Fruit fly (Drosophila melanogaster) whole organism, embryonic: ENCODE data around the gene Pfdn2.

Experiments used
- Atf6 ChIP-seq: fragments of 200-800 bp; sonication (Bioruptor generic); IDR thresholded peaks from 2 replicates; pipeline ENCODE4 v1.3.6; 2022; ENCODE audit warnings: missing biosample characterization, missing genetic modification characterization
- C15 ChIP-seq: fragments of 200-800 bp; sonication (Bioruptor generic); IDR thresholded peaks from 3 replicates; pipeline ENCODE4 v1.3.6; 2022; ENCODE audit warnings: missing biosample characterization, missing genetic modification characterization
- CG10366 ChIP-seq: fragments of 200-800 bp; sonication (Bioruptor generic); IDR thresholded peaks from 2 replicates; pipeline ENCODE4 v1.3.6; 2022; ENCODE audit warnings: missing biosample characterization, missing genetic modification characterization
- CG10431 ChIP-seq: fragments of 200-800 bp; sonication (Bioruptor generic); optimal IDR thresholded peaks from 3 replicates; lab custom pipeline; 2018; ENCODE audit warnings: missing biosample characterization, mild to moderate bottlenecking, missing genetic modification characterization
- CG11456 ChIP-seq: fragments of 200-800 bp; sonication (Bioruptor generic); IDR thresholded peaks from 3 replicates; pipeline ENCODE4 v1.3.6; 2022; ENCODE audit warnings: missing biosample characterization, missing genetic modification characterization
- CG12769 ChIP-seq: fragments of 200-800 bp; sonication (Bioruptor generic); optimal IDR thresholded peaks from 2 replicates; lab custom pipeline; 2019; ENCODE audit warnings: missing biosample characterization, mild to moderate bottlenecking, missing genetic modification characterization, moderate library complexity
- CG15073 ChIP-seq: fragments of 200-800 bp; sonication (Bioruptor generic); optimal IDR thresholded peaks from 2 replicates; lab custom pipeline; 2016; ENCODE audit warnings: missing biosample characterization, missing genetic modification characterization
- CG16863 ChIP-seq: fragments of 200-800 bp; sonication (Bioruptor generic); optimal IDR thresholded peaks from 3 replicates; lab custom pipeline; 2016; ENCODE audit warnings: missing biosample characterization, missing genetic modification characterization
- CG17802 ChIP-seq: fragments of 200-800 bp; sonication (Bioruptor generic); optimal IDR thresholded peaks from 2 replicates; lab custom pipeline; 2018; ENCODE audit warnings: missing biosample characterization, mild to moderate bottlenecking, missing genetic modification characterization, moderate library complexity
- CG17912 ChIP-seq: fragments of 200-800 bp; sonication (Bioruptor generic); optimal IDR thresholded peaks from 2 replicates; lab custom pipeline; 2018; ENCODE audit warnings: missing biosample characterization, mild to moderate bottlenecking, missing genetic modification characterization
- CG30020 ChIP-seq: fragments of 200-800 bp; optimal IDR thresholded peaks from 2 replicates; lab custom pipeline; 2019; ENCODE audit warnings: missing biosample characterization, mild to moderate bottlenecking, missing genetic modification characterization, moderate library complexity
- CG3065 ChIP-seq: fragments of 200-800 bp; sonication (Bioruptor generic); optimal IDR thresholded peaks from 2 replicates; lab custom pipeline; 2016; ENCODE audit warnings: missing biosample characterization, missing genetic modification characterization
- CG43689 ChIP-seq: fragments of 200-800 bp; sonication (Bioruptor generic); IDR thresholded peaks from 2 replicates; pipeline ENCODE4 v1.3.6; 2022; ENCODE audit warnings: missing biosample characterization, missing genetic modification characterization
- CG4424 ChIP-seq: fragments of 200-800 bp; sonication (Bioruptor generic); optimal IDR thresholded peaks from 3 replicates; lab custom pipeline; 2016; ENCODE audit warnings: missing biosample characterization, missing genetic modification characterization
- CG4617 ChIP-seq: fragments of 200-800 bp; sonication (Bioruptor generic); optimal IDR thresholded peaks from 3 replicates; lab custom pipeline; 2016; ENCODE audit warnings: missing biosample characterization, missing genetic modification characterization, borderline replicate concordance
- CG6689 ChIP-seq: fragments of 200-800 bp; sonication (Bioruptor generic); IDR thresholded peaks from 2 replicates; pipeline ENCODE4 v1.3.6; 2022; ENCODE audit warnings: missing biosample characterization, missing genetic modification characterization
- CG7987 ChIP-seq: fragments of 200-800 bp; sonication (Bioruptor generic); optimal IDR thresholded peaks from 2 replicates; lab custom pipeline; 2018; ENCODE audit warnings: missing biosample characterization, mild to moderate bottlenecking, missing genetic modification characterization, moderate library complexity
- Drgx ChIP-seq: fragments of 200-800 bp; sonication (Bioruptor generic); IDR thresholded peaks from 2 replicates; pipeline ENCODE4 v1.3.6; 2022; ENCODE audit warnings: missing biosample characterization, missing genetic modification characterization
- HLH3B ChIP-seq: fragments of 200-800 bp; sonication (Bioruptor generic); IDR thresholded peaks from 2 replicates; pipeline ENCODE4 v1.3.6; 2022; ENCODE audit warnings: missing biosample characterization, missing genetic modification characterization
- Hand ChIP-seq: fragments of 200-800 bp; sonication (Bioruptor generic); optimal IDR thresholded peaks from 2 replicates; lab custom pipeline; 2017; ENCODE audit warnings: mild to moderate bottlenecking, missing biosample characterization, missing genetic modification reagents, missing genetic modification characterization
- Hsf ChIP-seq: fragments of 200-800 bp; sonication (Bioruptor generic); optimal IDR thresholded peaks from 3 replicates; lab custom pipeline; 2016; ENCODE audit warnings: missing biosample characterization, missing genetic modification characterization
- Med ChIP-seq: fragments of 200-800 bp; sonication (Bioruptor generic); peaks from one replicate; lab custom pipeline; 2016; ENCODE audit warnings: missing biosample characterization, missing genetic modification characterization, mild to moderate bottlenecking, inconsistent platforms, moderate library complexity
- Rx ChIP-seq: fragments of 200-800 bp; sonication (Bioruptor generic); IDR thresholded peaks from 2 replicates; pipeline ENCODE4 v1.3.6; 2022; ENCODE audit warnings: missing biosample characterization, missing genetic modification characterization
- Side ChIP-seq: fragments of 200-800 bp; sonication (Bioruptor generic); optimal IDR thresholded peaks from 2 replicates; lab custom pipeline; 2016; ENCODE audit warnings: missing biosample characterization, missing genetic modification characterization
- Six4 ChIP-seq: fragments of 200-800 bp; sonication (Bioruptor generic); optimal IDR thresholded peaks from 2 replicates; lab custom pipeline; 2016; ENCODE audit warnings: missing biosample characterization, missing genetic modification characterization
- Sry-δ ChIP-seq: fragments of 200-800 bp; sonication (Bioruptor generic); optimal IDR thresholded peaks from 2 replicates; lab custom pipeline; 2016; ENCODE audit warnings: missing biosample characterization, missing genetic modification characterization
- Taf1 ChIP-seq: fragments of 200-800 bp; sonication (Bioruptor generic); IDR thresholded peaks from 2 replicates; pipeline ENCODE4 v1.3.6; 2022; ENCODE audit warnings: missing biosample characterization, missing genetic modification characterization
- Usf ChIP-seq: fragments of 200-800 bp; sonication (Bioruptor generic); optimal IDR thresholded peaks from 2 replicates; lab custom pipeline; 2017; ENCODE audit warnings: missing genotype, missing biosample characterization, missing genetic modification characterization
- ab ChIP-seq: fragments of 200-800 bp; sonication (Bioruptor generic); optimal IDR thresholded peaks from 2 replicates; lab custom pipeline; 2016; ENCODE audit warnings: missing biosample characterization, missing genetic modification characterization
- aop ChIP-seq: fragments of 200-800 bp; sonication (Bioruptor generic); IDR thresholded peaks from 2 replicates; pipeline ENCODE4 v1.3.6; 2022; ENCODE audit warnings: missing biosample characterization, missing genetic modification characterization
- crol ChIP-seq: fragments of 200-800 bp; sonication (Bioruptor generic); IDR thresholded peaks from 2 replicates; pipeline ENCODE4 v1.3.6; 2022; ENCODE audit warnings: missing biosample characterization, missing genetic modification characterization
- dm ChIP-seq: fragments of 200-800 bp; sonication (Bioruptor generic); optimal IDR thresholded peaks from 3 replicates; lab custom pipeline; 2016; ENCODE audit warnings: missing biosample characterization, missing genetic modification characterization
- fd102C ChIP-seq: fragments of 200-800 bp; sonication (Bioruptor generic); optimal IDR thresholded peaks from 2 replicates; lab custom pipeline; 2018; ENCODE audit warnings: missing biosample characterization, mild to moderate bottlenecking, missing genetic modification characterization, moderate library complexity
- gt ChIP-seq: fragments of 200-800 bp; sonication (Bioruptor generic); IDR thresholded peaks from 2 replicates; pipeline ENCODE4 v1.3.6; 2022; ENCODE audit warnings: missing biosample characterization, missing genetic modification characterization
- jing ChIP-seq: fragments of 200-800 bp; sonication (Bioruptor generic); optimal IDR thresholded peaks from 2 replicates; lab custom pipeline; 2018; ENCODE audit warnings: missing biosample characterization, mild to moderate bottlenecking, missing genetic modification characterization
- kah ChIP-seq: fragments of 200-800 bp; sonication (Bioruptor generic); optimal IDR thresholded peaks from 2 replicates; lab custom pipeline; 2018; ENCODE audit warnings: missing biosample characterization, mild to moderate bottlenecking, missing genetic modification characterization
- lab ChIP-seq: fragments of 200-800 bp; sonication (Bioruptor generic); optimal IDR thresholded peaks from 3 replicates; lab custom pipeline; 2017; ENCODE audit warnings: missing biosample characterization, missing genetic modification characterization, mild to moderate bottlenecking, moderate library complexity, missing genetic modification reagents
- lmd ChIP-seq: fragments of 200-800 bp; sonication (Bioruptor generic); IDR thresholded peaks from 2 replicates; pipeline ENCODE4 v1.3.6; 2022; ENCODE audit warnings: missing biosample characterization, missing genetic modification characterization
- lola ChIP-seq, 3 experiments: fragments of >200 bp in 2 of 3; fragments of 200-800 bp in 1 of 3; sonication (Bioruptor generic) in 1 of 3; optimal IDR thresholded peaks; 2 replicates each; lab custom pipeline; 2017 to 2019; ENCODE audit warnings: missing biosample characterization in 3 of 3, missing genetic modification characterization in 3 of 3, mild to moderate bottlenecking in 1 of 3, moderate library complexity in 1 of 3
- mirr ChIP-seq: fragments of 200-800 bp; sonication (Bioruptor generic); optimal IDR thresholded peaks from 3 replicates; lab custom pipeline; 2018; ENCODE audit warnings: missing biosample characterization, mild to moderate bottlenecking, missing genetic modification characterization
- nom ChIP-seq: fragments of 200-800 bp; sonication (Bioruptor generic); optimal IDR thresholded peaks from 2 replicates; lab custom pipeline; 2017; ENCODE audit warnings: missing biosample characterization, missing genetic modification characterization, mild to moderate bottlenecking, moderate library complexity, missing genetic modification reagents
- pnt ChIP-seq: fragments of 200-800 bp; sonication (Bioruptor generic); optimal IDR thresholded peaks from 3 replicates; lab custom pipeline; 2016; ENCODE audit warnings: missing biosample characterization, missing genetic modification characterization
- sens ChIP-seq: fragments of 200-800 bp; sonication (Bioruptor generic); peaks from one replicate; lab custom pipeline; 2016; ENCODE audit warnings: missing biosample characterization, missing genetic modification characterization
- tio ChIP-seq: fragments of 200-800 bp; sonication (Bioruptor generic); optimal IDR thresholded peaks from 2 replicates; lab custom pipeline; 2017; ENCODE audit warnings: missing biosample characterization, missing genetic modification characterization, inconsistent platforms
- tna ChIP-seq: fragments of 200-800 bp; sonication (Bioruptor generic); IDR thresholded peaks from 2 replicates; pipeline ENCODE4 v1.3.6; 2022; ENCODE audit warnings: missing biosample characterization, missing genetic modification characterization; ENCODE audit not compliant: partially characterized antibody
- trh ChIP-seq: fragments of 200-800 bp; sonication (Bioruptor generic); optimal IDR thresholded peaks from 2 replicates; lab custom pipeline; 2016; ENCODE audit warnings: missing biosample characterization, missing genetic modification characterization
- wdn ChIP-seq: fragments of 200-800 bp; sonication (Bioruptor generic); IDR thresholded peaks from 2 replicates; pipeline ENCODE4 v1.3.6; 2022; ENCODE audit warnings: missing biosample characterization, missing genetic modification characterization
- wek ChIP-seq: fragments of 200-800 bp; sonication (Bioruptor generic); optimal IDR thresholded peaks from 3 replicates; lab custom pipeline; 2018; ENCODE audit warnings: missing biosample characterization, mild to moderate bottlenecking, missing genetic modification characterization, moderate library complexity

The Pfdn2 gene

dm6 chr3L:11070372-11070854 lies 3.8 kb downstream of the Pfdn2 start, which contains the start of gene Mocs1 (continued):
- TF ChIP-seq Rx (no peak), gt (GFP tag; lab: Robert Waterston, UW) (no peak), wek (GFP tag; lab: Kevin White, UChicago) (no peak), trh (GFP tag; lab: Kevin White, UChicago) (no peak), Usf (GFP tag; lab: Kevin White, UChicago) (no peak), tna (GFP tag; lab: Robert Waterston, UW) (peak; percentile 11; the same call in 1 of the 2 replicates), CG3065 (GFP tag; lab: Kevin White, UChicago) (no peak), CG10431 (GFP tag; lab: Kevin White, UChicago) (no peak), nom (GFP tag; lab: Kevin White, UChicago) (no peak), jing (GFP tag; lab: Kevin White, UChicago) (no peak), Side (no peak), CG10366 (GFP tag; lab: Robert Waterston, UW) (no peak), CG43689 (GFP tag; lab: Robert Waterston, UW) (no peak), crol (GFP tag; lab: Robert Waterston, UW) (peak; percentile 96), CG17802 (tag; lab: Kevin White, UChicago) (no peak), aop (no peak), CG15073 (GFP tag; lab: Kevin White, UChicago) (no peak), Taf1 (GFP tag; lab: Robert Waterston, UW) (no peak), Drgx (GFP tag; lab: Robert Waterston, UW) (peak; percentile 53), CG17912 (no peak), wdn (GFP tag; lab: Robert Waterston, UW) (peak; percentile 30; the same call in 1 of the 2 replicates), CG30020 (tag; lab: Kevin White, UChicago) (no peak), kah (GFP tag; lab: Kevin White, UChicago) (no peak), CG4424 (no peak), CG12769 (tag; lab: Kevin White, UChicago) (peak; percentile 38), pnt (GFP tag; lab: Kevin White, UChicago) (no peak), sens (GFP tag; lab: Kevin White, UChicago) (no peak), CG6689 (GFP tag; lab: Robert Waterston, UW) (no peak), ab (no peak), CG4617 (GFP tag; lab: Kevin White, UChicago) (no peak), fd102C (GFP tag; lab: Kevin White, UChicago) (no peak), HLH3B (no peak), CG16863 (GFP tag; lab: Kevin White, UChicago) (no peak), Hand (GFP tag; lab: Kevin White, UChicago) (no peak), dm (GFP tag; lab: Kevin White, UChicago) (no peak), CG7987 (GFP tag; lab: Kevin White, UChicago) (no peak), Sry-δ (GFP tag; lab: Kevin White, UChicago) (no peak), tio (no peak), Hsf (GFP tag; lab: Kevin White, UChicago) (no peak), lmd (no peak), CG11456 (GFP tag; lab: Robert Waterston, UW) (no peak), lola (GFP tag; optimal IDR thresholded peaks at IDR 0.05; lab: Kevin White, UChicago) (no peak)

- TF ChIP-seq lab, result no peak
- TF ChIP-seq mirr, result no peak
- TF ChIP-seq Six4 (GFP tag; lab: Kevin White, UChicago), result no peak
- TF ChIP-seq Med (GFP tag; lab: Kevin White, UChicago), result peak; percentile 45
- no peak for TF ChIP-seq C15 (GFP tag; lab: Robert Waterston, UW)
- 0 out of 2 replicates have a peak, but pooled peaks have one; percentile 20 for TF ChIP-seq Atf6 (GFP tag; lab: Robert Waterston, UW)
- peak; percentile 75 for TF ChIP-seq CG15073 (GFP tag; lab: Kevin White, UChicago)
- no peak for TF ChIP-seq CG4424
Measured at dm6 chr3L:11069764-11070163, 4.4 kb downstream of the Pfdn2 start, which contains the start of gene CG6310. CG6310 (minus strand) TSS chr3L:11069864.
